Worm (Caenorhabditis elegans) whole organism, late embryonic: ENCODE measurements around the gene nhr-218.

Experiments
- ama-1 ChIP-seq: fragments of 150-350 bp; optimal IDR thresholded peaks from 2 replicates; lab custom pipeline; 2014
- ceh-30 ChIP-seq: fragments of 150-350 bp; optimal IDR thresholded peaks from 2 replicates; lab custom pipeline; 2014; ENCODE audit warnings: missing biosample characterization, missing genetic modification characterization
- ceh-9 ChIP-seq: sonication (generic microtip); optimal IDR thresholded peaks from 2 replicates; lab custom pipeline; 2016; ENCODE audit warnings: mild to moderate bottlenecking, missing genetic modification characterization, inconsistent platforms, missing compliant biosample characterization
- fkh-10 ChIP-seq: fragments of 150-350 bp; optimal IDR thresholded peaks from 2 replicates; lab custom pipeline; 2014; ENCODE audit warnings: missing biosample characterization, missing genetic modification reagents, missing genetic modification characterization
- hlh-13 ChIP-seq: fragments of 200-800 bp; sonication (Bioruptor generic); optimal IDR thresholded peaks from 2 replicates; lab custom pipeline; 2018; ENCODE audit warnings: mild to moderate bottlenecking, missing genetic modification characterization, missing compliant biosample characterization
- hlh-15 ChIP-seq: sonication (generic microtip); optimal IDR thresholded peaks from 2 replicates; lab custom pipeline; 2016; ENCODE audit warnings: missing genetic modification characterization, missing compliant biosample characterization
- pha-4 ChIP-seq: fragments of 150-350 bp; optimal IDR thresholded peaks from 2 replicates; lab custom pipeline; 2018; ENCODE audit warnings: missing biosample characterization, missing genetic modification reagents, missing genetic modification characterization

- no peak for TF ChIP-seq hlh-13 (GFP tag; lab: Kevin White, UChicago)
- no peak for TF ChIP-seq hlh-15 (tag; lab: Kevin White, UChicago)
- no peak for TF ChIP-seq ama-1 (lab: Kevin White, UChicago)
- TF ChIP-seq ceh-30 (tag; lab: Kevin White, UChicago) = no peak
- no peak for TF ChIP-seq ceh-9 (tag; lab: Kevin White, UChicago)
- TF ChIP-seq pha-4 = no peak
- no peak for TF ChIP-seq fkh-10 (GFP tag; lab: Kevin White, UChicago)
These were observed 28.8 kb upstream of the nhr-218 start for ce11 chrV:16229439-16229838.
